Fruit fly (Drosophila melanogaster) whole organism, prepupa: ENCODE results near the gene CG14856.

ENCODE experiments used
- Blimp-1 ChIP-seq: fragments of 200-800 bp; sonication (Bioruptor generic); optimal IDR thresholded peaks from 3 replicates; lab custom pipeline; 2017; ENCODE audit warnings: missing biosample characterization, missing genetic modification characterization, mild to moderate bottlenecking, moderate library complexity, missing genetic modification reagents
- CG10631 ChIP-seq: fragments of 200-800 bp; sonication (Bioruptor generic); optimal IDR thresholded peaks from 2 replicates; lab custom pipeline; 2016; ENCODE audit warnings: missing biosample characterization, missing genetic modification characterization
- CG10669 ChIP-seq: fragments of 200-800 bp; sonication (Bioruptor generic); optimal IDR thresholded peaks from 3 replicates; lab custom pipeline; 2018; ENCODE audit warnings: missing biosample characterization, mild to moderate bottlenecking, missing genetic modification characterization, moderate library complexity
- CG11294 ChIP-seq: fragments of 200-800 bp; sonication (Bioruptor generic); IDR thresholded peaks from 2 replicates; pipeline ENCODE4 v1.3.6; 2022; ENCODE audit warnings: missing biosample characterization, missing genetic modification characterization
- CG11762 ChIP-seq: fragments of 200-800 bp; sonication (Bioruptor generic); optimal IDR thresholded peaks from 3 replicates; lab custom pipeline; 2016; ENCODE audit warnings: missing biosample characterization, missing genetic modification characterization; ENCODE audit not compliant: insufficient read depth
- CG11902 ChIP-seq: fragments of 200-800 bp; sonication (Bioruptor generic); optimal IDR thresholded peaks from 3 replicates; lab custom pipeline; 2016; ENCODE audit warnings: missing biosample characterization, missing genetic modification characterization
- CG15336 ChIP-seq: fragments of 200-800 bp; sonication (Bioruptor generic); IDR thresholded peaks from 2 replicates; pipeline ENCODE4 v1.3.6; 2022; ENCODE audit warnings: missing biosample characterization, missing genetic modification characterization
- CG1621 ChIP-seq: fragments of 200-800 bp; sonication (Bioruptor generic); optimal IDR thresholded peaks from 3 replicates; lab custom pipeline; 2018; ENCODE audit warnings: missing biosample characterization, mild to moderate bottlenecking, missing genetic modification characterization
- CG31627 ChIP-seq: fragments of 200-800 bp; sonication (Bioruptor generic); optimal IDR thresholded peaks from 3 replicates; lab custom pipeline; 2016; ENCODE audit warnings: missing biosample characterization, missing genetic modification characterization
- CG32006 ChIP-seq: fragments of 200-800 bp; sonication (Bioruptor generic); optimal IDR thresholded peaks from 3 replicates; lab custom pipeline; 2017; ENCODE audit warnings: missing biosample characterization, mild to moderate bottlenecking, missing genetic modification characterization
- CG34406 ChIP-seq: fragments of 200-800 bp; sonication (Bioruptor generic); optimal IDR thresholded peaks from 3 replicates; lab custom pipeline; 2016; ENCODE audit warnings: missing biosample characterization, missing genetic modification characterization
- CG4318 ChIP-seq: fragments of 200-800 bp; sonication (Bioruptor generic); optimal IDR thresholded peaks from 3 replicates; lab custom pipeline; 2017; ENCODE audit warnings: missing biosample characterization, mild to moderate bottlenecking, missing genetic modification characterization
- CG6276 ChIP-seq: fragments of 200-800 bp; sonication (Bioruptor generic); optimal IDR thresholded peaks from 2 replicates; lab custom pipeline; 2017; ENCODE audit warnings: missing biosample characterization, mild to moderate bottlenecking, missing genetic modification characterization
- CG6792 ChIP-seq: fragments of 200-800 bp; sonication (Bioruptor generic); optimal IDR thresholded peaks from 3 replicates; lab custom pipeline; 2016; ENCODE audit warnings: missing biosample characterization, missing genetic modification characterization
- CG6808 ChIP-seq: fragments of 200-800 bp; sonication (Bioruptor generic); optimal IDR thresholded peaks from 3 replicates; lab custom pipeline; 2017; ENCODE audit warnings: missing biosample characterization, missing genetic modification characterization, mild to moderate bottlenecking, moderate library complexity, missing genetic modification reagents
- CG6854 ChIP-seq: fragments of 200-800 bp; sonication (Bioruptor generic); optimal IDR thresholded peaks from 2 replicates; lab custom pipeline; 2017; ENCODE audit warnings: missing biosample characterization, mild to moderate bottlenecking, missing genetic modification characterization
- CG8119 ChIP-seq: fragments of 200-800 bp; sonication (Bioruptor generic); IDR thresholded peaks from 3 replicates; pipeline ENCODE4 v1.3.6; 2022; ENCODE audit warnings: missing biosample characterization, missing genetic modification characterization
- CG8319 ChIP-seq: fragments of 200-800 bp; sonication (Bioruptor generic); optimal IDR thresholded peaks from 3 replicates; lab custom pipeline; 2016; ENCODE audit warnings: missing biosample characterization, missing genetic modification characterization
- CG8632 ChIP-seq: fragments of 200-800 bp; sonication (Bioruptor generic); optimal IDR thresholded peaks from 3 replicates; lab custom pipeline; 2016; ENCODE audit warnings: missing biosample characterization, missing genetic modification characterization
- CG9139 ChIP-seq: fragments of 200-800 bp; sonication (Bioruptor generic); optimal IDR thresholded peaks from 3 replicates; lab custom pipeline; 2017; ENCODE audit warnings: missing biosample characterization, mild to moderate bottlenecking, missing genetic modification characterization
- Eip93F ChIP-seq: fragments of 200-800 bp; sonication (Bioruptor generic); optimal IDR thresholded peaks from 2 replicates; lab custom pipeline; 2016; ENCODE audit warnings: missing biosample characterization, mild to moderate bottlenecking, missing genetic modification characterization
- Ets21C ChIP-seq: fragments of 200-800 bp; sonication (Bioruptor generic); optimal IDR thresholded peaks from 3 replicates; lab custom pipeline; 2016; ENCODE audit warnings: missing biosample characterization, missing genetic modification characterization
- Gug ChIP-seq: fragments of 200-800 bp; sonication (Bioruptor generic); IDR thresholded peaks from 2 replicates; pipeline ENCODE4 v1.3.6; 2022; ENCODE audit warnings: missing biosample characterization, missing genetic modification characterization
- Hr39 ChIP-seq: fragments of 200-800 bp; sonication (Bioruptor generic); optimal IDR thresholded peaks from 2 replicates; lab custom pipeline; 2016; ENCODE audit warnings: missing biosample characterization, missing genetic modification characterization
- Hr4 ChIP-seq: fragments of 200-800 bp; sonication (Bioruptor generic); optimal IDR thresholded peaks from 3 replicates; lab custom pipeline; 2016; ENCODE audit warnings: missing biosample characterization, missing genetic modification characterization
- Lpt ChIP-seq: fragments of 200-800 bp; sonication (Bioruptor generic); optimal IDR thresholded peaks from 3 replicates; lab custom pipeline; 2016; ENCODE audit warnings: missing biosample characterization, missing genetic modification characterization
- Met ChIP-seq: fragments of 200-800 bp; sonication (Bioruptor generic); optimal IDR thresholded peaks from 3 replicates; lab custom pipeline; 2016; ENCODE audit warnings: missing biosample characterization, missing genetic modification characterization
- OdsH ChIP-seq: fragments of 200-800 bp; sonication (Bioruptor generic); optimal IDR thresholded peaks from 3 replicates; lab custom pipeline; 2016; ENCODE audit warnings: missing biosample characterization, missing genetic modification characterization
- Sox102F ChIP-seq: fragments of 200-800 bp; sonication (Bioruptor generic); optimal IDR thresholded peaks from 2 replicates; lab custom pipeline; 2016; ENCODE audit warnings: missing biosample characterization, mild to moderate bottlenecking, missing genetic modification characterization
- Sox14 ChIP-seq: fragments of 200-800 bp; sonication (Bioruptor generic); optimal IDR thresholded peaks from 3 replicates; lab custom pipeline; 2016; ENCODE audit warnings: missing biosample characterization, missing genetic modification characterization
- acj6 ChIP-seq: fragments of 200-800 bp; sonication (Bioruptor generic); optimal IDR thresholded peaks from 3 replicates; lab custom pipeline; 2016; ENCODE audit warnings: missing biosample characterization, missing genetic modification characterization
- cyc ChIP-seq: fragments of 200-800 bp; sonication (Bioruptor generic); optimal IDR thresholded peaks from 3 replicates; lab custom pipeline; 2016; ENCODE audit warnings: missing biosample characterization, missing genetic modification characterization
- esn ChIP-seq: fragments of 200-800 bp; sonication (Bioruptor generic); optimal IDR thresholded peaks from 2 replicates; lab custom pipeline; 2016; ENCODE audit warnings: missing biosample characterization, mild to moderate bottlenecking, missing genetic modification characterization, moderate library complexity
- fd85E ChIP-seq: fragments of 200-800 bp; sonication (Bioruptor generic); optimal IDR thresholded peaks from 3 replicates; lab custom pipeline; 2016; ENCODE audit warnings: missing biosample characterization, missing genetic modification characterization
- fkh ChIP-seq: fragments of 200-800 bp; sonication (Bioruptor generic); optimal IDR thresholded peaks from 3 replicates; lab custom pipeline; 2017; ENCODE audit warnings: missing biosample characterization, mild to moderate bottlenecking, missing genetic modification characterization, moderate library complexity
- lz ChIP-seq: fragments of 200-800 bp; sonication (Bioruptor generic); optimal IDR thresholded peaks from 3 replicates; lab custom pipeline; 2016; ENCODE audit warnings: missing biosample characterization, missing genetic modification characterization
- net ChIP-seq: fragments of 200-800 bp; sonication (Bioruptor generic); optimal IDR thresholded peaks from 3 replicates; lab custom pipeline; 2016; ENCODE audit warnings: missing biosample characterization, missing genetic modification characterization
- pdm3 ChIP-seq: fragments of 200-800 bp; sonication (Bioruptor generic); optimal IDR thresholded peaks from 3 replicates; lab custom pipeline; 2016; ENCODE audit warnings: missing biosample characterization, missing genetic modification characterization
- spab ChIP-seq: fragments of 200-800 bp; sonication (Bioruptor generic); optimal IDR thresholded peaks from 2 replicates; lab custom pipeline; 2017; ENCODE audit warnings: missing biosample characterization, mild to moderate bottlenecking, missing genetic modification characterization, missing genetic modification reagents
- ss ChIP-seq, 2 experiments: fragments of 200-800 bp; sonication (Bioruptor generic); optimal IDR thresholded peaks; 2 replicates in 1 of 2; 3 replicates in 1 of 2; lab custom pipeline; 2017 to 2018; ENCODE audit warnings: mild to moderate bottlenecking in 2 of 2, missing biosample characterization in 2 of 2, missing genetic modification characterization in 2 of 2, moderate library complexity in 1 of 2
- svp ChIP-seq: fragments of 200-800 bp; sonication (Bioruptor generic); peaks from one replicate; lab custom pipeline; 2016; ENCODE audit warnings: missing biosample characterization, missing genetic modification characterization
- vri ChIP-seq: fragments of 200-800 bp; sonication (Bioruptor generic); optimal IDR thresholded peaks from 3 replicates; lab custom pipeline; 2016; ENCODE audit warnings: missing biosample characterization, mild to moderate bottlenecking, missing genetic modification characterization

CG14856 gene

DNA sequence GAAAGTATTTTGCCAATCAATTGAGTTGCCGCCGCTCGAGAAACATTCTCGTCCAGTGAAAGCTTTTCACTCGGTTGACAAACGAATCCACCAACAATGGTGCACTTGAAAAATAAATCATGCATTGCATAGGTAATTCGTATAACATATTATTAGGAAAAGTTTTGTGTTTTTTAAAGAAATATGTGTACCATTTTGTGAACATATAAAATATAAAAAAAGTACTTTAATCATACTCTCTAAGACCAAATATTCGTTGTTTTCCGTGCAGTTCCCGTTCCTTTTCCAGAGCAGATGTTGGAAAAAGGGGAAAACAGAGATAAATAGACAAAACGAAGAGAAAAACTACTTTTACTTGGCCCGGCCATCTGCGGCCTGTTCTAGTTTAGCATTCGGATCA is 12.1 kb upstream of the CG14856 start (continued):
- TF ChIP-seq pdm3 = no peak

DNA sequence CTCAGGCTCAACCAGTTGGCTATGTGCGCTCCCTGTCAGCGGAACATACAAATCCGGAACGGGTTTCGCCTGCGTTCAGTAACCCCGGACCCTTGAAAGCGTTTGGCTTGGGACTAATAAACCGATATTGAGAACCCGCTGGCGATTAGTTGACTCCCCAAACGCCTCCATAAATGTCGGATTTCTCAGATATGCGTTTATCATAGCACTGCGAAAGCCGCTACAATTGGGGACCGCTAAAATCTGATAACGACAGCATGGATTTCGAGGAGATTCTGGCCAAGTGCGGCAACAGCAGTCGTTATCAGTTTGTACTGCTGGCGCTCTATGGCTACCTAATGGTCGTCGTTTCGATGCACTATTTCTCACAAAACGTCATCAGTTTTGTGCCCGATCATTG is 2.5 kb upstream of the CG14856 start, which contains the start of gene CG14855:
TSS of gene CG14855 (plus strand) at position 12 of the 400 bp plus-strand sequence.
- TF ChIP-seq Hr4 (GFP tag; lab: Kevin White, UChicago) = no peak
- TF ChIP-seq Hr39 = no peak
- TF ChIP-seq CG11902 (GFP tag; lab: Kevin White, UChicago) = no peak
- no peak for TF ChIP-seq CG15336 (GFP tag; lab: Robert Waterston, UW)
- TF ChIP-seq CG10669 (GFP tag; lab: Kevin White, UChicago) = no peak

DNA sequence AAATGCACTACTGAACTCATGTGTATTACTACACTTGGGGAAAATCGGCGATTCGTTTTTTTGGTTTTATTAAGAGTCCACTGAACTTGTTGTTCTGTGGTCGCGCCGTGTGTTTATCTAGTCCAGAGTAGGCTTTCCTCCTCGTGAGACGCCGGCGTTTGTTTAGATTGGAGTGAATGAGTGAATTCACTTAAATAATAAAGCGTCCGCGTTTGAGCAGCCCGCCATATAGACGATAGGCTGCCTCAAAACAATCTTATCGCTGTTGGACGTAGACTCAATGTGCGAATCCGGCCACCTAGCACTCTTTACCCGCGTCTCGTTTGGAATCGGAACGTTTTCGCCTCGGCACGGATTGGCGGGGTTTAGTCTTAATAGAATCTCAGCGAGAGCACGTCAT is 2.6 kb downstream of the CG14856 start, which contains the start of gene CG14857:
TSS of gene CG14857 (plus strand) at position 367 of the 400 bp plus-strand sequence.
- TF ChIP-seq fkh (GFP tag; lab: Kevin White, UChicago) = peak; percentile 56
- no peak for TF ChIP-seq acj6 (GFP tag; lab: Kevin White, UChicago)
- TF ChIP-seq vri (GFP tag; lab: Kevin White, UChicago) = peak; percentile 55
- TF ChIP-seq Hr39 = no peak

DNA sequence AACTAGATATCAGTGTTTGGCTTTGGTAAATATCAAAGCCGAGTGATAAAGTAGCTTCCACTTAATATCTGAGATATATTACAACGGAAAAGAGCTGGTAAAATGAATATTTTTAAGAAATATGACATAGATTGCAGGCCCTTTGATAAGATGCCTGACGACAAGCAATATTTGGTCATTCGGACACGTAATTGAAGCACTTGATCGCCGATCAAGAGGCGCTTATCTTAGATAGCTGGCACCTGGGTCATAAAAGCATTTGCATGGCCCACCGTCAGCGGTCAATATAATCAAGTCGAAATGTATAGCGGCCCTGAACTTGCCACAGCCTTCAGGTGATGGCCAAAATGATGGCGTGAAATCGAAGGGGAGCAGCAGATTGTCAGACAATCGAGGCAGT is 11.9 kb downstream of the CG14856 start:
- TF ChIP-seq CG9139 (GFP tag; lab: Kevin White, UChicago) (no peak), CG8632 (GFP tag; lab: Kevin White, UChicago) (no peak), CG6792 (GFP tag; lab: Kevin White, UChicago) (no peak), Hr4 (GFP tag; lab: Kevin White, UChicago) (no peak), vri (GFP tag; lab: Kevin White, UChicago) (peak; percentile 43)

DNA sequence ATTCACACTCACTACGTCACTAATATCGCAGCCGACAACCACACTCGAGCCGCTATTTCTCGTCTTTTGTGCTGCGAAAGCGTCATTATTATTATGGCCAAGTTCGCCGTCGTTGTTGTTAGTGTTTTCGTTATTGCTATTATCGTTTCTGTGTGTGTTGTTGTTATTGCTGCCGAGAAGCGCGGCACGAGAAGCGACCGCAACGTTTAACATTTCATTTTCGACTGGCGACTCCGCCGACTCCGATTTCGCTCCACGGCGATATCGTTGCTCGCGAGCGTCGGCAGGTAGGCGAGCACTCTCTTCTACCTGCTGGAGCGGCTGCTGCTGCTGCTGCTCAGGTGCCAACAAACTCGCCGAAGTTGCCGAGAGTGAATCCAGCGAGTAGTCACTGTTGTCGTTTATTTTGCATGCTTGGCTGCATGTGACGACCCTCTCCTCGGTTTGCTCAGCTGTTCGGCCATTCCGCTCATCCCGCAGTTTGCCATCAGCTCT is 19.0 kb downstream of the CG14856 start:
- TF ChIP-seq Hr4 (GFP tag; lab: Kevin White, UChicago) (no peak), CG32006 (GFP tag; lab: Kevin White, UChicago) (no peak), vri (GFP tag; lab: Kevin White, UChicago) (peak; percentile 80), CG8119 (no peak; the same call in 2 of the 3 replicates), Met (no peak), CG11294 (GFP tag; lab: Robert Waterston, UW) (no peak), Sox14 (GFP tag; lab: Kevin White, UChicago) (peak; percentile 20), svp (no peak), CG15336 (GFP tag; lab: Robert Waterston, UW) (peak; percentile 20; the same call in 1 of the 2 replicates), CG4318 (no peak), cyc (GFP tag; lab: Kevin White, UChicago) (no peak), CG6808 (GFP tag; lab: Kevin White, UChicago) (no peak), fd85E (no peak), spab (GFP tag; lab: Kevin White, UChicago) (no peak), Sox102F (peak; percentile 38), CG9139 (GFP tag; lab: Kevin White, UChicago) (peak; percentile 20), CG11762 (no peak), CG8319 (no peak), CG34406 (GFP tag; lab: Kevin White, UChicago) (no peak), Lpt (GFP tag; lab: Kevin White, UChicago) (peak; percentile 36), CG6276 (GFP tag; lab: Kevin White, UChicago) (no peak), CG1621 (tag; lab: Kevin White, UChicago) (peak; percentile 49), OdsH (GFP tag; lab: Kevin White, UChicago) (no peak), pdm3 (no peak), CG31627 (GFP tag; lab: Kevin White, UChicago) (no peak), esn (GFP tag; lab: Kevin White, UChicago) (peak; percentile 5), CG10631 (GFP tag; lab: Kevin White, UChicago) (no peak), lz (GFP tag; lab: Kevin White, UChicago) (no peak), fkh (GFP tag; lab: Kevin White, UChicago) (peak; percentile 51), Eip93F (peak; percentile 25), Ets21C (GFP tag; lab: Kevin White, UChicago) (no peak), CG6854 (GFP tag; lab: Kevin White, UChicago) (peak; percentile 32), ss (GFP tag; optimal IDR thresholded peaks at IDR 0.05; lab: Kevin White, UChicago) (peak; percentile 8 to 36), Gug (GFP tag; lab: Robert Waterston, UW) (no peak), Hr39 (no peak), net (GFP tag; lab: Kevin White, UChicago) (peak; percentile 30), Blimp-1 (GFP tag; lab: Kevin White, UChicago) (peak; percentile 66), CG11902 (GFP tag; lab: Kevin White, UChicago) (no peak)
